Fruit fly (Drosophila melanogaster) whole organism, prepupa: Measurements from ENCODE around the gene CG8814.

Experiments used
- Blimp-1 ChIP-seq: fragments of 200-800 bp; sonication (Bioruptor generic); optimal IDR thresholded peaks from 3 replicates; lab custom pipeline; 2017; ENCODE audit warnings: missing biosample characterization, missing genetic modification characterization, mild to moderate bottlenecking, moderate library complexity, missing genetic modification reagents
- CG10669 ChIP-seq: fragments of 200-800 bp; sonication (Bioruptor generic); optimal IDR thresholded peaks from 3 replicates; lab custom pipeline; 2018; ENCODE audit warnings: missing biosample characterization, mild to moderate bottlenecking, missing genetic modification characterization, moderate library complexity
- CG11294 ChIP-seq: fragments of 200-800 bp; sonication (Bioruptor generic); IDR thresholded peaks from 2 replicates; pipeline ENCODE4 v1.3.6; 2022; ENCODE audit warnings: missing biosample characterization, missing genetic modification characterization
- CG11902 ChIP-seq: fragments of 200-800 bp; sonication (Bioruptor generic); optimal IDR thresholded peaks from 3 replicates; lab custom pipeline; 2016; ENCODE audit warnings: missing biosample characterization, missing genetic modification characterization
- CG15336 ChIP-seq: fragments of 200-800 bp; sonication (Bioruptor generic); IDR thresholded peaks from 2 replicates; pipeline ENCODE4 v1.3.6; 2022; ENCODE audit warnings: missing biosample characterization, missing genetic modification characterization
- CG1621 ChIP-seq: fragments of 200-800 bp; sonication (Bioruptor generic); optimal IDR thresholded peaks from 3 replicates; lab custom pipeline; 2018; ENCODE audit warnings: missing biosample characterization, mild to moderate bottlenecking, missing genetic modification characterization
- CG31627 ChIP-seq: fragments of 200-800 bp; sonication (Bioruptor generic); optimal IDR thresholded peaks from 3 replicates; lab custom pipeline; 2016; ENCODE audit warnings: missing biosample characterization, missing genetic modification characterization
- CG32006 ChIP-seq: fragments of 200-800 bp; sonication (Bioruptor generic); optimal IDR thresholded peaks from 3 replicates; lab custom pipeline; 2017; ENCODE audit warnings: missing biosample characterization, mild to moderate bottlenecking, missing genetic modification characterization
- CG34406 ChIP-seq: fragments of 200-800 bp; sonication (Bioruptor generic); optimal IDR thresholded peaks from 3 replicates; lab custom pipeline; 2016; ENCODE audit warnings: missing biosample characterization, missing genetic modification characterization
- CG3919 ChIP-seq: fragments of 200-800 bp; sonication (Bioruptor generic); optimal IDR thresholded peaks from 3 replicates; lab custom pipeline; 2016; ENCODE audit warnings: missing biosample characterization, missing genetic modification characterization
- CG6163 ChIP-seq: fragments of 200-800 bp; sonication (Bioruptor generic); IDR thresholded peaks from 3 replicates; pipeline ENCODE4 v1.3.6; 2022; ENCODE audit warnings: missing biosample characterization, missing genetic modification characterization
- CG6276 ChIP-seq: fragments of 200-800 bp; sonication (Bioruptor generic); optimal IDR thresholded peaks from 2 replicates; lab custom pipeline; 2017; ENCODE audit warnings: missing biosample characterization, mild to moderate bottlenecking, missing genetic modification characterization
- CG6792 ChIP-seq: fragments of 200-800 bp; sonication (Bioruptor generic); optimal IDR thresholded peaks from 3 replicates; lab custom pipeline; 2016; ENCODE audit warnings: missing biosample characterization, missing genetic modification characterization
- CG6808 ChIP-seq: fragments of 200-800 bp; sonication (Bioruptor generic); optimal IDR thresholded peaks from 3 replicates; lab custom pipeline; 2017; ENCODE audit warnings: missing biosample characterization, missing genetic modification characterization, mild to moderate bottlenecking, moderate library complexity, missing genetic modification reagents
- CG6854 ChIP-seq: fragments of 200-800 bp; sonication (Bioruptor generic); optimal IDR thresholded peaks from 2 replicates; lab custom pipeline; 2017; ENCODE audit warnings: missing biosample characterization, mild to moderate bottlenecking, missing genetic modification characterization
- CG8119 ChIP-seq: fragments of 200-800 bp; sonication (Bioruptor generic); IDR thresholded peaks from 3 replicates; pipeline ENCODE4 v1.3.6; 2022; ENCODE audit warnings: missing biosample characterization, missing genetic modification characterization
- CG8632 ChIP-seq: fragments of 200-800 bp; sonication (Bioruptor generic); optimal IDR thresholded peaks from 3 replicates; lab custom pipeline; 2016; ENCODE audit warnings: missing biosample characterization, missing genetic modification characterization
- Eip78C ChIP-seq: fragments of 200-800 bp; sonication (Bioruptor generic); peaks from one replicate; lab custom pipeline; 2016; ENCODE audit warnings: missing biosample characterization, missing genetic modification characterization
- Eip93F ChIP-seq: fragments of 200-800 bp; sonication (Bioruptor generic); optimal IDR thresholded peaks from 2 replicates; lab custom pipeline; 2016; ENCODE audit warnings: missing biosample characterization, mild to moderate bottlenecking, missing genetic modification characterization
- Ets21C ChIP-seq: fragments of 200-800 bp; sonication (Bioruptor generic); optimal IDR thresholded peaks from 3 replicates; lab custom pipeline; 2016; ENCODE audit warnings: missing biosample characterization, missing genetic modification characterization
- Ets96B ChIP-seq: fragments of 200-800 bp; optimal IDR thresholded peaks from 2 replicates; lab custom pipeline; 2019; ENCODE audit warnings: missing biosample characterization, mild to moderate bottlenecking, missing genetic modification characterization, moderate library complexity
- Hr4 ChIP-seq: fragments of 200-800 bp; sonication (Bioruptor generic); optimal IDR thresholded peaks from 3 replicates; lab custom pipeline; 2016; ENCODE audit warnings: missing biosample characterization, missing genetic modification characterization
- Lpt ChIP-seq: fragments of 200-800 bp; sonication (Bioruptor generic); optimal IDR thresholded peaks from 3 replicates; lab custom pipeline; 2016; ENCODE audit warnings: missing biosample characterization, missing genetic modification characterization
- Met ChIP-seq: fragments of 200-800 bp; sonication (Bioruptor generic); optimal IDR thresholded peaks from 3 replicates; lab custom pipeline; 2016; ENCODE audit warnings: missing biosample characterization, missing genetic modification characterization
- Smox ChIP-seq: fragments of 200-800 bp; sonication (Bioruptor generic); optimal IDR thresholded peaks from 3 replicates; lab custom pipeline; 2016; ENCODE audit warnings: missing biosample characterization, missing genetic modification characterization
- Sox102F ChIP-seq: fragments of 200-800 bp; sonication (Bioruptor generic); optimal IDR thresholded peaks from 2 replicates; lab custom pipeline; 2016; ENCODE audit warnings: missing biosample characterization, mild to moderate bottlenecking, missing genetic modification characterization
- Sox14 ChIP-seq: fragments of 200-800 bp; sonication (Bioruptor generic); optimal IDR thresholded peaks from 3 replicates; lab custom pipeline; 2016; ENCODE audit warnings: missing biosample characterization, missing genetic modification characterization
- Sox15 ChIP-seq: fragments of 200-800 bp; sonication (Bioruptor generic); optimal IDR thresholded peaks from 3 replicates; lab custom pipeline; 2016; ENCODE audit warnings: missing biosample characterization, missing genetic modification characterization
- achi ChIP-seq: fragments of 200-800 bp; sonication (Bioruptor generic); optimal IDR thresholded peaks from 3 replicates; lab custom pipeline; 2016; ENCODE audit warnings: missing biosample characterization, missing genetic modification characterization
- acj6 ChIP-seq: fragments of 200-800 bp; sonication (Bioruptor generic); optimal IDR thresholded peaks from 3 replicates; lab custom pipeline; 2016; ENCODE audit warnings: missing biosample characterization, missing genetic modification characterization
- cyc ChIP-seq: fragments of 200-800 bp; sonication (Bioruptor generic); optimal IDR thresholded peaks from 3 replicates; lab custom pipeline; 2016; ENCODE audit warnings: missing biosample characterization, missing genetic modification characterization
- dsx ChIP-seq: fragments of 200-800 bp; optimal IDR thresholded peaks from 3 replicates; lab custom pipeline; 2019; ENCODE audit warnings: missing biosample characterization, mild to moderate bottlenecking, missing genetic modification characterization, moderate library complexity; ENCODE audit not compliant: poor library complexity, severe bottlenecking
- eg ChIP-seq: fragments of 200-800 bp; sonication (Bioruptor generic); IDR thresholded peaks from 3 replicates; pipeline ENCODE4 v1.3.6; 2022; ENCODE audit warnings: missing biosample characterization, missing genetic modification characterization
- fd59A ChIP-seq: fragments of 200-800 bp; sonication (Bioruptor generic); optimal IDR thresholded peaks from 2 replicates; lab custom pipeline; 2017; ENCODE audit warnings: missing biosample characterization, mild to moderate bottlenecking, missing genetic modification characterization, missing genetic modification reagents
- fd85E ChIP-seq: fragments of 200-800 bp; sonication (Bioruptor generic); optimal IDR thresholded peaks from 3 replicates; lab custom pipeline; 2016; ENCODE audit warnings: missing biosample characterization, missing genetic modification characterization
- fkh ChIP-seq: fragments of 200-800 bp; sonication (Bioruptor generic); optimal IDR thresholded peaks from 3 replicates; lab custom pipeline; 2017; ENCODE audit warnings: missing biosample characterization, mild to moderate bottlenecking, missing genetic modification characterization, moderate library complexity
- net ChIP-seq: fragments of 200-800 bp; sonication (Bioruptor generic); optimal IDR thresholded peaks from 3 replicates; lab custom pipeline; 2016; ENCODE audit warnings: missing biosample characterization, missing genetic modification characterization
- salr ChIP-seq, 2 experiments: fragments of 200-800 bp; sonication (Bioruptor generic); optimal IDR thresholded peaks; 3 replicates each; lab custom pipeline; 2016 to 2018; ENCODE audit warnings: missing biosample characterization in 2 of 2, missing genetic modification characterization in 2 of 2, mild to moderate bottlenecking in 1 of 2
- spab ChIP-seq: fragments of 200-800 bp; sonication (Bioruptor generic); optimal IDR thresholded peaks from 2 replicates; lab custom pipeline; 2017; ENCODE audit warnings: missing biosample characterization, mild to moderate bottlenecking, missing genetic modification characterization, missing genetic modification reagents
- ss ChIP-seq, 2 experiments: fragments of 200-800 bp; sonication (Bioruptor generic); optimal IDR thresholded peaks; 2 replicates in 1 of 2; 3 replicates in 1 of 2; lab custom pipeline; 2017 to 2018; ENCODE audit warnings: mild to moderate bottlenecking in 2 of 2, missing biosample characterization in 2 of 2, missing genetic modification characterization in 2 of 2, moderate library complexity in 1 of 2
- svp ChIP-seq: fragments of 200-800 bp; sonication (Bioruptor generic); peaks from one replicate; lab custom pipeline; 2016; ENCODE audit warnings: missing biosample characterization, missing genetic modification characterization
- topi ChIP-seq: fragments of 200-800 bp; sonication (Bioruptor generic); optimal IDR thresholded peaks from 3 replicates; lab custom pipeline; 2016; ENCODE audit warnings: missing biosample characterization, missing genetic modification characterization
- vri ChIP-seq: fragments of 200-800 bp; sonication (Bioruptor generic); optimal IDR thresholded peaks from 3 replicates; lab custom pipeline; 2016; ENCODE audit warnings: missing biosample characterization, mild to moderate bottlenecking, missing genetic modification characterization

Gene CG8814

dm6 chr2L:2888859-2889443, 14.3 kb downstream of the CG8814 start (continued):
- no peak for TF ChIP-seq Ets96B
- TF ChIP-seq CG15336 = no peak
- no peak for TF ChIP-seq Sox15 (GFP tag; lab: Kevin White, UChicago)
- TF ChIP-seq fd59A (GFP tag; lab: Kevin White, UChicago) = no peak
- no peak for TF ChIP-seq acj6 (GFP tag; lab: Kevin White, UChicago)
- TF ChIP-seq CG6276 (GFP tag; lab: Kevin White, UChicago) = peak; percentile 63
- TF ChIP-seq topi = no peak
- peak; percentile 60 for TF ChIP-seq Blimp-1 (GFP tag; lab: Kevin White, UChicago)
- no peak for TF ChIP-seq net (GFP tag; lab: Kevin White, UChicago)
- no peak for TF ChIP-seq CG32006 (GFP tag; lab: Kevin White, UChicago)
- no peak for TF ChIP-seq CG8632 (GFP tag; lab: Kevin White, UChicago)
- TF ChIP-seq CG11294 = no peak
- peak; percentile 4 for TF ChIP-seq Sox14 (GFP tag; lab: Kevin White, UChicago)
- TF ChIP-seq fd85E (GFP tag; lab: Kevin White, UChicago) = no peak
- TF ChIP-seq Eip93F (GFP tag; lab: Kevin White, UChicago) = no peak
- TF ChIP-seq CG10669 = no peak
- TF ChIP-seq fkh (GFP tag; lab: Kevin White, UChicago) = peak; percentile 47
- TF ChIP-seq CG1621 = no peak
- peak; percentile 39 for TF ChIP-seq dsx (GFP tag; lab: Kevin White, UChicago)
- no peak for TF ChIP-seq achi (GFP tag; lab: Kevin White, UChicago)
- no peak for TF ChIP-seq Ets21C (GFP tag; lab: Kevin White, UChicago)
- TF ChIP-seq Met (GFP tag; lab: Kevin White, UChicago) = peak; percentile 13
- peak; percentile 42 for TF ChIP-seq Eip78C (GFP tag; lab: Kevin White, UChicago)
- TF ChIP-seq Smox (GFP tag; lab: Kevin White, UChicago) = no peak

- TF ChIP-seq Blimp-1 (GFP tag; lab: Kevin White, UChicago) (no peak), fkh (GFP tag; lab: Kevin White, UChicago) (peak; percentile 61), cyc (no peak)
Observed at dm6 chr2L:2891200-2891599, 16.5 kb downstream of the CG8814 start.

- TF ChIP-seq Hr4 (GFP tag; lab: Kevin White, UChicago) = no peak
- TF ChIP-seq, all 60 proteins: peak for 0
Observed at dm6 chr2L:2894356-2894755, 19.7 kb downstream of the CG8814 start.

dm6 chr2L:2897024-2897549, 22.4 kb downstream of the CG8814 start:
- TF ChIP-seq svp (GFP tag; lab: Kevin White, UChicago) (no peak), vri (GFP tag; lab: Kevin White, UChicago) (peak; percentile 18), CG8119 (GFP tag; lab: Robert Waterston, UW) (peak; percentile 83), CG34406 (GFP tag; lab: Kevin White, UChicago) (peak; percentile 55), CG6808 (peak; percentile 44), CG6854 (GFP tag; lab: Kevin White, UChicago) (no peak), net (GFP tag; lab: Kevin White, UChicago) (peak; percentile 60), Ets21C (GFP tag; lab: Kevin White, UChicago) (peak; percentile 36), Ets96B (peak; percentile 58), fkh (GFP tag; lab: Kevin White, UChicago) (peak; percentile 76), Sox102F (GFP tag; lab: Kevin White, UChicago) (peak; percentile 42), eg (GFP tag; lab: Robert Waterston, UW) (peak; percentile 91), CG31627 (GFP tag; lab: Kevin White, UChicago) (peak; percentile 64), CG3919 (GFP tag; lab: Kevin White, UChicago) (peak; percentile 82), CG11902 (GFP tag; lab: Kevin White, UChicago) (peak; percentile 42), CG6792 (GFP tag; lab: Kevin White, UChicago) (peak; percentile 44), Lpt (peak; percentile 82), CG6163 (GFP tag; lab: Robert Waterston, UW) (peak; percentile 88), Eip93F (GFP tag; lab: Kevin White, UChicago) (no peak), fd85E (GFP tag; lab: Kevin White, UChicago) (no peak), Smox (GFP tag; lab: Kevin White, UChicago) (no peak), CG11294 (peak; percentile 84; the same call in 1 of the 2 replicates), dsx (GFP tag; lab: Kevin White, UChicago) (peak; percentile 99), spab (GFP tag; lab: Kevin White, UChicago) (peak; percentile 43), ss (GFP tag; optimal IDR thresholded peaks at IDR 0.05; lab: Kevin White, UChicago) (no peak), Blimp-1 (GFP tag; lab: Kevin White, UChicago) (no peak), achi (GFP tag; lab: Kevin White, UChicago) (peak; percentile 73), salr (GFP tag; optimal IDR thresholded peaks at IDR 0.05; lab: Kevin White, UChicago) (peak in 1 of 2 experiments; percentile 79), CG32006 (GFP tag; lab: Kevin White, UChicago) (peak; percentile 87)
